Worm (Caenorhabditis elegans): ENCODE measurements around the gene abu-10.

ce11 chrX:3791098-3791497, 6.9 kb upstream of the abu-10 start:
- TF ChIP-seq ztf-29 (GFP tag; IDR thresholded peaks at IDR 0.05) (no peak), cog-1 (tag; optimal IDR thresholded peaks at IDR 0.05) (no peak), ztf-23 (GFP tag; IDR thresholded peaks at IDR 0.05) (no peak)
